Worm (Caenorhabditis elegans) whole organism, late embryonic: ENCODE results near the gene W02H3.3.

Source experiments
- C38D4.7 ChIP-seq: fragments of 200-800 bp; sonication (Bioruptor generic); optimal IDR thresholded peaks from 2 replicates; lab custom pipeline; 2018; ENCODE audit warnings: mild to moderate bottlenecking, missing genetic modification characterization, moderate library complexity, missing compliant biosample characterization
- F13H6.1 ChIP-seq: sonication (generic microtip); optimal IDR thresholded peaks from 2 replicates; lab custom pipeline; 2016; ENCODE audit warnings: missing genetic modification characterization, missing compliant biosample characterization
- K02D7.2 ChIP-seq: sonication (generic microtip); optimal IDR thresholded peaks from 2 replicates; lab custom pipeline; 2017; ENCODE audit warnings: mild to moderate bottlenecking, missing genetic modification characterization, missing compliant biosample characterization
- K09A11.1 ChIP-seq: sonication (generic microtip); optimal IDR thresholded peaks from 2 replicates; lab custom pipeline; 2017; ENCODE audit warnings: antibody characterized with exemption, mild to moderate bottlenecking, missing genetic modification characterization, missing compliant biosample characterization; ENCODE audit not compliant: insufficient read depth
- ceh-14 ChIP-seq: sonication (generic microtip); optimal IDR thresholded peaks from 2 replicates; lab custom pipeline; 2016; ENCODE audit warnings: missing genotype, missing genetic modification characterization, missing compliant biosample characterization
- ceh-18 ChIP-seq: sonication (generic microtip); optimal IDR thresholded peaks from 2 replicates; lab custom pipeline; 2016; ENCODE audit warnings: missing genetic modification characterization, missing compliant biosample characterization
- ceh-2 ChIP-seq: sonication (generic microtip); optimal IDR thresholded peaks from 2 replicates; lab custom pipeline; 2016; ENCODE audit warnings: missing genotype, missing genetic modification characterization, missing compliant biosample characterization
- ceh-22 ChIP-seq: sonication (generic microtip); optimal IDR thresholded peaks from 2 replicates; lab custom pipeline; 2017; ENCODE audit warnings: missing biosample characterization, missing genetic modification characterization
- ceh-24 ChIP-seq: sonication (generic microtip); optimal IDR thresholded peaks from 2 replicates; lab custom pipeline; 2016; ENCODE audit warnings: mild to moderate bottlenecking, missing genetic modification characterization, missing compliant biosample characterization
- ceh-31 ChIP-seq: sonication (generic microtip); optimal IDR thresholded peaks from 2 replicates; lab custom pipeline; 2016; ENCODE audit warnings: missing genetic modification characterization, missing compliant biosample characterization
- ceh-34 ChIP-seq: sonication (generic microtip); optimal IDR thresholded peaks from 2 replicates; lab custom pipeline; 2016; ENCODE audit warnings: mild to moderate bottlenecking, missing genetic modification characterization, missing compliant biosample characterization
- ceh-45 ChIP-seq: fragments of 200-800 bp; sonication (Bioruptor generic); IDR thresholded peaks from 2 replicates; pipeline ENCODE4 v1.3.6; 2022; ENCODE audit warnings: missing genetic modification reagents, missing genetic modification characterization, missing compliant biosample characterization
- ceh-9 ChIP-seq: sonication (generic microtip); optimal IDR thresholded peaks from 2 replicates; lab custom pipeline; 2016; ENCODE audit warnings: mild to moderate bottlenecking, missing genetic modification characterization, inconsistent platforms, missing compliant biosample characterization
- che-1 ChIP-seq: sonication (generic microtip); optimal IDR thresholded peaks from 2 replicates; lab custom pipeline; 2016; ENCODE audit warnings: mild to moderate bottlenecking, missing genetic modification characterization, missing compliant biosample characterization
- dmd-4 ChIP-seq: sonication (generic microtip); optimal IDR thresholded peaks from 2 replicates; lab custom pipeline; 2016; ENCODE audit warnings: borderline replicate concordance, missing genetic modification characterization, missing compliant biosample characterization
- dve-1 ChIP-seq: sonication (generic microtip); optimal IDR thresholded peaks from 2 replicates; lab custom pipeline; 2017; ENCODE audit warnings: antibody characterized with exemption, mild to moderate bottlenecking, missing genetic modification characterization, missing compliant biosample characterization
- elt-2 ChIP-seq: sonication (generic microtip); optimal IDR thresholded peaks from 2 replicates; lab custom pipeline; 2016; ENCODE audit warnings: missing genetic modification reagents, missing genetic modification characterization, missing compliant biosample characterization
- elt-4 ChIP-seq: sonication (generic microtip); optimal IDR thresholded peaks from 2 replicates; lab custom pipeline; 2016; ENCODE audit warnings: missing genetic modification characterization, missing compliant biosample characterization
- ets-4 ChIP-seq: sonication (generic microtip); optimal IDR thresholded peaks from 2 replicates; lab custom pipeline; 2016; ENCODE audit warnings: missing genetic modification characterization, missing compliant biosample characterization
- fax-1 ChIP-seq: sonication (generic microtip); optimal IDR thresholded peaks from 2 replicates; lab custom pipeline; 2016; ENCODE audit warnings: missing genotype, missing genetic modification characterization, missing compliant biosample characterization
- fkh-6 ChIP-seq: sonication (generic microtip); optimal IDR thresholded peaks from 2 replicates; lab custom pipeline; 2016; ENCODE audit warnings: missing genetic modification characterization, missing compliant biosample characterization
- gmeb-2 ChIP-seq: sonication (generic microtip); optimal IDR thresholded peaks from 2 replicates; lab custom pipeline; 2016; ENCODE audit warnings: missing genetic modification characterization, inconsistent platforms, missing compliant biosample characterization
- hlh-13 ChIP-seq: fragments of 200-800 bp; sonication (Bioruptor generic); optimal IDR thresholded peaks from 2 replicates; lab custom pipeline; 2018; ENCODE audit warnings: mild to moderate bottlenecking, missing genetic modification characterization, missing compliant biosample characterization
- hlh-6 ChIP-seq: sonication (generic microtip); optimal IDR thresholded peaks from 2 replicates; lab custom pipeline; 2016; ENCODE audit warnings: missing genotype, missing genetic modification characterization, missing compliant biosample characterization
- hlh-8 ChIP-seq: sonication (generic microtip); optimal IDR thresholded peaks from 2 replicates; lab custom pipeline; 2016; ENCODE audit warnings: missing genotype, missing genetic modification characterization, missing compliant biosample characterization
- lin-11 ChIP-seq: fragments of 200-800 bp; sonication (Bioruptor generic); optimal IDR thresholded peaks from 2 replicates; lab custom pipeline; 2018; ENCODE audit warnings: mild to moderate bottlenecking, missing genetic modification characterization, missing compliant biosample characterization
- madf-2 ChIP-seq: sonication (generic microtip); optimal IDR thresholded peaks from 2 replicates; lab custom pipeline; 2017; ENCODE audit warnings: missing genetic modification characterization, missing compliant biosample characterization
- mec-3 ChIP-seq: sonication (generic microtip); optimal IDR thresholded peaks from 2 replicates; lab custom pipeline; 2016; ENCODE audit warnings: borderline replicate concordance, missing genetic modification characterization, missing compliant biosample characterization
- nfya-1 ChIP-seq: sonication (generic microtip); optimal IDR thresholded peaks from 2 replicates; lab custom pipeline; 2017; ENCODE audit warnings: missing genetic modification characterization, mild to moderate bottlenecking, missing compliant biosample characterization, antibody characterized with exemption, moderate library complexity
- nhr-11 ChIP-seq: fragments of 150-350 bp; optimal IDR thresholded peaks from 2 replicates; lab custom pipeline; 2014; ENCODE audit warnings: missing biosample characterization, missing genetic modification characterization
- npax-4 ChIP-seq: sonication (generic microtip); optimal IDR thresholded peaks from 2 replicates; lab custom pipeline; 2016; ENCODE audit warnings: missing genetic modification characterization, missing compliant biosample characterization
- odd-2 ChIP-seq: sonication (generic microtip); optimal IDR thresholded peaks from 2 replicates; lab custom pipeline; 2017; ENCODE audit warnings: antibody characterized with exemption, mild to moderate bottlenecking, missing genetic modification characterization, missing compliant biosample characterization
- pag-3 ChIP-seq: sonication (generic microtip); optimal IDR thresholded peaks from 2 replicates; lab custom pipeline; 2016; ENCODE audit warnings: missing compliant biosample characterization, missing genetic modification characterization, borderline replicate concordance
- pat-9 ChIP-seq: fragments of 200-800 bp; sonication (Bioruptor generic); optimal IDR thresholded peaks from 2 replicates; lab custom pipeline; 2018; ENCODE audit warnings: mild to moderate bottlenecking, missing genetic modification characterization, moderate library complexity, missing compliant biosample characterization
- pax-1 ChIP-seq: fragments of 150-350 bp; optimal IDR thresholded peaks from 2 replicates; lab custom pipeline; 2014; ENCODE audit warnings: missing biosample characterization, missing genetic modification characterization
- pha-2 ChIP-seq: sonication (generic microtip); optimal IDR thresholded peaks from 2 replicates; lab custom pipeline; 2017; ENCODE audit warnings: mild to moderate bottlenecking, missing genetic modification characterization, missing compliant biosample characterization
- rnt-1 ChIP-seq: sonication (generic microtip); optimal IDR thresholded peaks from 2 replicates; lab custom pipeline; 2016; ENCODE audit warnings: missing genetic modification characterization, missing compliant biosample characterization
- sdc-2 ChIP-seq: sonication (generic microtip); optimal IDR thresholded peaks from 2 replicates; lab custom pipeline; 2016; ENCODE audit warnings: missing genotype, missing genetic modification characterization, missing compliant biosample characterization
- syd-9 ChIP-seq: sonication (generic microtip); optimal IDR thresholded peaks from 2 replicates; lab custom pipeline; 2016; ENCODE audit warnings: mild to moderate bottlenecking, missing genetic modification characterization, moderate library complexity, missing compliant biosample characterization
- tbx-2 ChIP-seq: sonication (generic microtip); optimal IDR thresholded peaks from 2 replicates; lab custom pipeline; 2016; ENCODE audit warnings: missing genetic modification characterization, missing compliant biosample characterization
- tbx-7 ChIP-seq: sonication (generic microtip); optimal IDR thresholded peaks from 2 replicates; lab custom pipeline; 2016; ENCODE audit warnings: missing genotype, missing genetic modification characterization, missing compliant biosample characterization
- unc-42 ChIP-seq: sonication (generic microtip); optimal IDR thresholded peaks from 2 replicates; lab custom pipeline; 2016; ENCODE audit warnings: missing genotype, missing genetic modification characterization, missing compliant biosample characterization
- zip-5 ChIP-seq: sonication (generic microtip); optimal IDR thresholded peaks from 2 replicates; lab custom pipeline; 2016; ENCODE audit warnings: missing genetic modification characterization, missing compliant biosample characterization

The W02H3.3 gene

ce11 chrX:11095480-11095879, 2.5 kb downstream of the W02H3.3 start (continued):
- TF ChIP-seq pax-1 (tag; lab: Kevin White, UChicago): no peak
- TF ChIP-seq hlh-6 (tag; lab: Kevin White, UChicago): peak; percentile 87
- no peak for TF ChIP-seq ceh-24 (tag; lab: Kevin White, UChicago)
- TF ChIP-seq hlh-13 (GFP tag; lab: Kevin White, UChicago): peak; percentile 34
- peak; percentile 76 for TF ChIP-seq ceh-18 (tag; lab: Kevin White, UChicago)
- TF ChIP-seq pha-2 (tag; lab: Kevin White, UChicago): peak; percentile 65
- TF ChIP-seq lin-11 (tag; lab: Kevin White, UChicago): peak; percentile 53
- TF ChIP-seq dve-1 (tag; lab: Kevin White, UChicago): peak; percentile 65
- TF ChIP-seq ceh-9: no peak
- peak; percentile 80 for TF ChIP-seq tbx-2 (tag; lab: Kevin White, UChicago)
- TF ChIP-seq C38D4.7 (GFP tag; lab: Kevin White, UChicago): peak; percentile 66
- peak; percentile 62 for TF ChIP-seq hlh-8
- TF ChIP-seq mec-3 (tag; lab: Kevin White, UChicago): peak; percentile 40
- TF ChIP-seq odd-2 (tag; lab: Kevin White, UChicago): no peak
- no peak for TF ChIP-seq ceh-22 (tag; lab: Kevin White, UChicago)
- TF ChIP-seq sdc-2 (tag; lab: Kevin White, UChicago): peak; percentile 97
- TF ChIP-seq ceh-14: peak; percentile 37
- peak; percentile 78 for TF ChIP-seq che-1 (tag; lab: Kevin White, UChicago)
- peak; percentile 73 for TF ChIP-seq nfya-1 (tag; lab: Kevin White, UChicago)
- TF ChIP-seq fax-1 (tag; lab: Kevin White, UChicago): peak; percentile 56
- peak; percentile 59 for TF ChIP-seq F13H6.1 (tag; lab: Kevin White, UChicago)
- TF ChIP-seq madf-2 (tag; lab: Kevin White, UChicago): peak; percentile 71
- TF ChIP-seq ceh-31 (tag; lab: Kevin White, UChicago): peak; percentile 78
- TF ChIP-seq ceh-34: peak; percentile 75
- peak; percentile 59 for TF ChIP-seq syd-9 (tag; lab: Kevin White, UChicago)
- TF ChIP-seq elt-2 (tag; lab: Kevin White, UChicago): peak; percentile 83
- peak; percentile 68 for TF ChIP-seq ceh-2 (tag; lab: Kevin White, UChicago)
- no peak for TF ChIP-seq nhr-11 (tag; lab: Kevin White, UChicago)
- TF ChIP-seq zip-5 (tag; lab: Kevin White, UChicago): no peak
- peak; percentile 78 for TF ChIP-seq rnt-1 (tag; lab: Kevin White, UChicago)
- TF ChIP-seq unc-42: peak; percentile 68
- TF ChIP-seq pag-3: no peak
- TF ChIP-seq gmeb-2 (tag; lab: Kevin White, UChicago): no peak
- peak; percentile 34 for TF ChIP-seq K09A11.1 (tag; lab: Kevin White, UChicago)
- peak; percentile 26 for TF ChIP-seq npax-4 (tag; lab: Kevin White, UChicago)
- TF ChIP-seq tbx-7 (tag; lab: Kevin White, UChicago): peak; percentile 8
- peak; percentile 35 for TF ChIP-seq K02D7.2
- TF ChIP-seq elt-4 (tag; lab: Kevin White, UChicago): peak; percentile 67
- TF ChIP-seq dmd-4: peak; percentile 61
- peak; percentile 22 for TF ChIP-seq ets-4 (tag; lab: Kevin White, UChicago)
- TF ChIP-seq ceh-45: peak; percentile 63; the same call in 1 of the 2 replicates
- peak; percentile 69 for TF ChIP-seq fkh-6 (tag; lab: Kevin White, UChicago)
- peak; percentile 71 for TF ChIP-seq pat-9 (tag; lab: Kevin White, UChicago)
